Worm (Caenorhabditis elegans) whole organism, dauer: ENCODE measurements around the gene ZK1098.11.

Experiments used
- unc-62 ChIP-seq: sonication (generic microtip); optimal IDR thresholded peaks from 2 replicates; lab custom pipeline; 2017; ENCODE audit warnings: missing biosample characterization, missing genetic modification reagents, missing genetic modification characterization

ZK1098.11 gene

ce11 chrIII:9544820-9545219 is 11.6 kb upstream of the ZK1098.11 start, which contains the start of gene ZK1098.12:
Gene ZK1098.12 (plus strand): TSS chrIII:9545120.
- no peak for TF ChIP-seq unc-62

- TF ChIP-seq unc-62 = no peak
These were observed 10.3 kb upstream of the ZK1098.11 start, which contains the start of gene unc-16 for ce11 chrIII:9546016-9546659. Gene unc-16 (plus strand): TSS chrIII:9546258.

ce11 chrIII:9558463-9558862 is 2.1 kb downstream of the ZK1098.11 start, which contains the start of gene C48B4.6:
Gene C48B4.6 (minus strand): TSS chrIII:9558563.
- TF ChIP-seq unc-62 = no peak

DNA sequence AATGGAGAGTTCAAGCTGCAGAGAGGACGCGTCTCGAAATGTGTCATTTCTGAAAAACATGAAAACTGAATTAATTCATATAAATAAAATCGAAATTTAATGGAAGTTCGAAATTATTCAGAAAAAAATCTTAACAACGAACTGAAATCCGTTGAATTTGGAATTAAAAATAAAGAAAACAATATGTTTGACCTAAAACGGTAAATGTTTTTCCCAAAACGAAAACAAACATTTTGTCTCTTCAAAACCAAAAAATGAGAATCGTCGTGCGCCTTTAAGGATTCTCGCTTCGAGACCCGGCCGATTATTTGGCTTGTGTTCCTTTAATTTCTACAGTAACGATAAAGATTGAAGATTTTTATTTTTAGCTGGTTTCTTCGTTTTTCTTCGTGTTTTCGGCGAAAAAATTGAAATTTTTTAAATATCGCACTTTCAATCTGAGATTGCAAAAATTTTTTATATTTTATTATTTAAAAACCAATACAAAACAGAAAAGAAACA is 3.0 kb downstream of the ZK1098.11 start, which contains the start of gene C48B4.7:
C48B4.7 (minus strand) TSS at position 51 of the 501 bp plus-strand sequence.
- TF ChIP-seq unc-62 = no peak

DNA sequence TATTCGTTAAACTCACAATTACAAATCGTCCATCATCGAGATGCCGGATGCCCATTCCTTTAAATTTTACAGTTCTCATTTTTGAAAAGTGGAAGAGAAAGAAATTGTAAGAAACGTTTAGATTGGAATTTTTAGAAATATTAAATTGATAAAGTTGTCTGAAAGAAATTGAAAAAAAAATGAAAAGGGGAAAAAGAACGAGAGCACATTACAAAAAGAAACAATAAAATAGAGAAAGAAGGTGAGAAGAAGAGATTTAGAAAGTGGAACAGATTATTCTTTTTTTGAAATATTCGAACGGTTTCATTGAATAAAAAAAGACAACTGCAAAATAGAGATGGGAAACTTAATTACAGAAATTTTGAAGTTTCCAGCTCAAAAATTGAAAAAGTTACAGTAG is 4.8 kb downstream of the ZK1098.11 start, which contains the start of gene C48B4.8:
C48B4.8 (minus strand) TSS at position 101 of the 400 bp plus-strand sequence.
- no peak for TF ChIP-seq unc-62

ce11 chrIII:9563235-9563634 is 6.8 kb downstream of the ZK1098.11 start, which contains the start of gene C48B4.9:
Gene C48B4.9 (minus strand): TSS chrIII:9563335.
- TF ChIP-seq unc-62 = no peak

DNA sequence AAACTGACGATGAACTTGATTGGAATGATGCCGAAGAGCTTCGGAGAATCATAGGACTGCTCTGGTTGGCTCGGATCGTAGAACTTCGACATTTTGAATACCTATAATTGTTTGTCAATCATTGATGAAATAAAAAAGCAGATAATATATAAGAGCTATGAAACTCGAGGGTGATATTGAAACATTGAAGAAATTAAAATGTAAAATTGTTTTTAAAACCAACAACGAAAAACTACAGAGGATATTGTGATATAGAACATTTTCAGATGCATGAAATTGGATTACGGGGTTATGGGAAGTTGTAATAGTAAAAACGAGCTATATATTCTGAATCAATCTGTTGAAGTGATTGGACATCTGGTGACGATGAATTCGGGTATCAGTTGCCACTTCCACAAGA is 8.0 kb downstream of the ZK1098.11 start, which contains the start of gene C48B4.10:
C48B4.10 (minus strand) TSS at position 101 of the 400 bp plus-strand sequence.
- TF ChIP-seq unc-62 = no peak

ce11 chrIII:9565973-9566372 is 9.6 kb downstream of the ZK1098.11 start, which contains the start of gene C48B4.11:
Gene C48B4.11 (minus strand): TSS chrIII:9566115.
- no peak for TF ChIP-seq unc-62

- TF ChIP-seq unc-62 = no peak
These were observed 12.1 kb downstream of the ZK1098.11 start, which contains the start of gene C48B4.13 for ce11 chrIII:9568451-9568850. Gene C48B4.13 (plus strand): TSS chrIII:9568751.

DNA sequence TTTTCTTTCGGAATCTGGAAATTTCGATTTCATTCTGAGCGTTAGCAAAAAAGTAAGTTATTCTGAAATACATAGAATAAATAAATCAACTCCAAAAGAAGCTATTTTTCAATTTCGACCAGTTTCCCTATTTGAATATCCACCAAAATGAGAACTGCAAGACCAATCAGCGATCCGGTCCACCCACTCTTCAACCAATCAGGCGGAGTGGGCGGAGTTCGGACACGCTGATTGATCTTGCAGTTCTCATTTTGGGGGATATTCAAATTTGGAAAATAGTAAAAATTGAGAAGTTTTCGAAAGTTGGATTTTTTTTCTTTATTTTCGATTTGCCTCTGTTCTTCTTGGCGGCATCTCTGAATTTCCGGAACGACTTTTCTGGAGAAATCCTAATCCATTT is 14.5 kb downstream of the ZK1098.11 start:
- no peak for TF ChIP-seq unc-62

- TF ChIP-seq unc-62 = no peak
These were observed 23.9 kb downstream of the ZK1098.11 start, which contains the start of gene ced-7 for ce11 chrIII:9580039-9580891. Gene ced-7 (minus strand): TSS chrIII:9580089.

DNA sequence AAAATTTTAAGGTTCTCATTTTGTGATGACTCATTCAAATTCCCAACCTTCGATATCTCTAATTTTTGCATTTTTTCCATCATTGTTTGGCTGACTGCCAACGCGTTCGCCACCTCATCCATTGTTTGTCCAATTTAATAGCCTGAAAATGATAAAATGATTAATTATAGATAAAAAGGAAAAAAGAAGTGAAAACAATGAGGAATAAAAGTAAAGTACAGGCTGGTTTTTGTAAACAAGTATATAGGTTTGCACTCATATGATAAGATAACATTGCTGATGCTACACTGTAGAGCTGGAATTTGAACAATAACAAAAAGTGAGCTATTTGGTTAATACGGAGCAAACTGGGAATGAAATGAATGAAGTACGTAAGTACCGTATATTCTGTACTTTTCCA is 25.8 kb downstream of the ZK1098.11 start, which contains the start of gene C48B4.3:
C48B4.3 (minus strand) TSS at position 149 of the 400 bp plus-strand sequence.
- no peak for TF ChIP-seq unc-62

DNA sequence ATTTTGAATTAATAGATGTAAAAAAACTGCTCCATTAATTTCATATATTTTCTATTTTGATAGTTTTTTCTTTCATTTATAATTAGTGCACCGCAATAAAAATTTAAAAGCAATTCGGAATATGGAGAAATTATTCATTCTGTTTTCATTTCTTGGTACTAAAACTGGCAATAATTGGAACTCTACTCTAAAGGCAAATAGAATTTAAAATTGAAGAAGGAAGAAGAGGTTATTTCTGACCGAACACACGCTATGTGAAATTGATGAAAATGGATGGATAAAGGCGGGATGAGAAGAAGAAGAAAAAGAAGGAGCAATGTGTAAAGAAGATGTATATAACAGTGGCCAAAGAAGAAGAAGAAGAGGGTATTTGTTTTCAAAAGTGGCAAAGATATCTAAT is 26.8 kb downstream of the ZK1098.11 start:
- no peak for TF ChIP-seq unc-62

DNA sequence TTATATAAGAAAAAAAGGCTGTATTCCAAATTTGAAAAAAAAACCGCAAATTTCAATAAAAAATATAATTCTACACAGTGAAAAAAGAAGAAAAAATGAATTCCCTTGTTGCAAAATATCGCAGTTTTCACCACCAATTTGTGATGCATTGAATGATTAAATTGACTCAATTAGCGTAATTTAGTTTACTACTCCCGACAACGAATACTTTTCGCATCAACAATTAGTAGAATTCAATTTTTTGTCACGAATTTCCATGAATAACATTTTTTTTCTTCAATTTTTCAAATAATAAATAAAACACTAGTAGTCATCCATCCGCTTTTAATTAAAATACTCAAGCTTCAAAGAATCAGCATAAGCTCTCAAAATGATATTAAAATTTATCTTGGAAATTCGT is 28.9 kb downstream of the ZK1098.11 start:
- no peak for TF ChIP-seq unc-62

DNA sequence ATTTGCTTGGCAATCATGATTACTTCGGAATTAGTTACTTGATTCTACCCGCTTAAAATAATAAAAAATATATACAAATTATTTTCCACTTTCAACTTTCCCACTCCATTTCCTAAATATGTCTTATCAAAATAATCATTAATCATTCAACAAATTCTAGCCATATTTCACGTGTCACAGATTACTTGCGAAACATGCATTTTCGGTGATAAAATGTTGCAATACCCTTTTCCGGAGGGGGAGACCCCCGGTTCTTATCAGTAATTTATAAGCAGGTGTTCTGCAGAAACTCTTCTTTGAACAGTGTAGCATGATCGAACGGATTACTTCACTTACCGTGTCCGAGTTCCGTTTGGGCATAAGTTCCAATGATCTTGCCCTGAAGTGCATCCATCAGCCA is 33.8 kb downstream of the ZK1098.11 start:
- TF ChIP-seq unc-62 = no peak

- no peak for TF ChIP-seq unc-62
These were observed 35.7 kb downstream of the ZK1098.11 start, which contains the start of gene acox-1.5 for ce11 chrIII:9592118-9592517. Gene acox-1.5 (minus strand): TSS chrIII:9592192.

- TF ChIP-seq unc-62 = no peak
These were observed 39.2 kb downstream of the ZK1098.11 start, which contains the start of gene rom-2 for ce11 chrIII:9595563-9595962. Gene rom-2 (minus strand): TSS chrIII:9595663.
